Fruit fly (Drosophila melanogaster) whole organism, embryonic: Measurements from ENCODE around the gene Cp36.
A peak's percentile ranks its signal among the peaks of the same experiment; 100 is the strongest.

ENCODE experiments used
- CG10654 ChIP-seq: fragments of 200-800 bp; sonication (Bioruptor generic); optimal IDR thresholded peaks from 2 replicates; lab custom pipeline; 2016; ENCODE audit warnings: missing biosample characterization, missing genetic modification characterization
- CG11504 ChIP-seq: fragments of 200-800 bp; sonication (Bioruptor generic); optimal IDR thresholded peaks from 3 replicates; lab custom pipeline; 2019; ENCODE audit warnings: missing biosample characterization, mild to moderate bottlenecking, missing genetic modification characterization, moderate library complexity
- CG1233 ChIP-seq: fragments of 200-800 bp; sonication (Bioruptor generic); optimal IDR thresholded peaks from 4 replicates; lab custom pipeline; 2018; ENCODE audit warnings: missing biosample characterization, mild to moderate bottlenecking, missing genetic modification characterization
- CG12769 ChIP-seq: fragments of 200-800 bp; sonication (Bioruptor generic); optimal IDR thresholded peaks from 2 replicates; lab custom pipeline; 2019; ENCODE audit warnings: missing biosample characterization, mild to moderate bottlenecking, missing genetic modification characterization, moderate library complexity
- CG14014 ChIP-seq: fragments of 200-800 bp; sonication (Bioruptor generic); IDR thresholded peaks from 2 replicates; pipeline ENCODE4 v1.3.6; 2022; ENCODE audit warnings: missing biosample characterization, missing genetic modification characterization
- CG15514 ChIP-seq: fragments of 200-800 bp; sonication (Bioruptor generic); optimal IDR thresholded peaks from 3 replicates; lab custom pipeline; 2017; ENCODE audit warnings: missing biosample characterization, missing genetic modification characterization, mild to moderate bottlenecking, moderate library complexity, missing genetic modification reagents
- CG1602 ChIP-seq: fragments of 200-800 bp; sonication (Bioruptor generic); optimal IDR thresholded peaks from 3 replicates; lab custom pipeline; 2016; ENCODE audit warnings: missing biosample characterization, missing genetic modification characterization
- CG17361 ChIP-seq: fragments of 200-800 bp; sonication (Bioruptor generic); IDR thresholded peaks from 3 replicates; pipeline ENCODE4 v1.3.6; 2022; ENCODE audit warnings: missing biosample characterization, missing genetic modification characterization
- CG18599 ChIP-seq: fragments of 200-800 bp; sonication (Bioruptor generic); optimal IDR thresholded peaks from 3 replicates; lab custom pipeline; 2017; ENCODE audit warnings: missing biosample characterization, missing genetic modification characterization, mild to moderate bottlenecking, moderate library complexity, missing genetic modification reagents
- CG2678 ChIP-seq: fragments of 200-800 bp; sonication (Bioruptor generic); optimal IDR thresholded peaks from 3 replicates; lab custom pipeline; 2019; ENCODE audit warnings: missing biosample characterization, mild to moderate bottlenecking, missing genetic modification characterization, moderate library complexity
- CG2712 ChIP-seq: fragments of 200-800 bp; optimal IDR thresholded peaks from 3 replicates; lab custom pipeline; 2019; ENCODE audit warnings: missing biosample characterization, mild to moderate bottlenecking, missing genetic modification characterization, moderate library complexity
- CG30403 ChIP-seq: fragments of 200-800 bp; sonication (Bioruptor generic); optimal IDR thresholded peaks from 3 replicates; lab custom pipeline; 2016; ENCODE audit warnings: missing biosample characterization, missing genetic modification characterization
- CG30431 ChIP-seq: fragments of 200-800 bp; sonication (Bioruptor generic); optimal IDR thresholded peaks from 2 replicates; lab custom pipeline; 2017; ENCODE audit warnings: missing biosample characterization, missing genetic modification characterization
- CG3838 ChIP-seq: fragments of 200-800 bp; sonication (Bioruptor generic); optimal IDR thresholded peaks from 3 replicates; lab custom pipeline; 2016; ENCODE audit warnings: missing biosample characterization, missing genetic modification characterization
- CG42726 ChIP-seq: fragments of 200-800 bp; sonication (Bioruptor generic); IDR thresholded peaks from 2 replicates; pipeline ENCODE4 v1.3.6; 2022; ENCODE audit warnings: missing biosample characterization, missing genetic modification characterization; ENCODE audit not compliant: partially characterized antibody
- CG4282 ChIP-seq: fragments of 200-800 bp; sonication (Bioruptor generic); optimal IDR thresholded peaks from 2 replicates; lab custom pipeline; 2016; ENCODE audit warnings: missing biosample characterization, missing genetic modification characterization
- CG4424 ChIP-seq: fragments of 200-800 bp; sonication (Bioruptor generic); optimal IDR thresholded peaks from 3 replicates; lab custom pipeline; 2016; ENCODE audit warnings: missing biosample characterization, missing genetic modification characterization
- CG6813 ChIP-seq: fragments of 200-800 bp; sonication (Bioruptor generic); optimal IDR thresholded peaks from 2 replicates; lab custom pipeline; 2017; ENCODE audit warnings: missing biosample characterization, missing genetic modification characterization, mild to moderate bottlenecking, moderate library complexity, missing genetic modification reagents
- CG9437 ChIP-seq: fragments of 200-800 bp; sonication (Bioruptor generic); optimal IDR thresholded peaks from 2 replicates; lab custom pipeline; 2018; ENCODE audit warnings: missing biosample characterization, mild to moderate bottlenecking, missing genetic modification characterization
- CoRest ChIP-seq: fragments of 200-800 bp; sonication (Bioruptor generic); optimal IDR thresholded peaks from 3 replicates; lab custom pipeline; 2018; ENCODE audit warnings: missing biosample characterization, mild to moderate bottlenecking, missing genetic modification characterization, moderate library complexity
- Dip3 ChIP-seq: fragments of 200-800 bp; sonication (Bioruptor generic); optimal IDR thresholded peaks from 3 replicates; lab custom pipeline; 2016; ENCODE audit warnings: missing biosample characterization, missing genetic modification characterization
- Gsc ChIP-seq: fragments of 200-800 bp; sonication (Bioruptor generic); IDR thresholded peaks from 2 replicates; pipeline ENCODE4 v1.3.6; 2022; ENCODE audit warnings: missing biosample characterization, missing genetic modification characterization
- HmgD ChIP-seq: fragments of 200-800 bp; sonication (Bioruptor generic); optimal IDR thresholded peaks from 3 replicates; lab custom pipeline; 2016; ENCODE audit warnings: missing biosample characterization, missing genetic modification characterization
- Hmx ChIP-seq: fragments of 200-800 bp; sonication (Bioruptor generic); optimal IDR thresholded peaks from 2 replicates; lab custom pipeline; 2016; ENCODE audit warnings: missing biosample characterization, missing genetic modification characterization
- Med ChIP-seq: fragments of 200-800 bp; sonication (Bioruptor generic); peaks from one replicate; lab custom pipeline; 2016; ENCODE audit warnings: missing biosample characterization, missing genetic modification characterization, mild to moderate bottlenecking, inconsistent platforms, moderate library complexity
- Mes4 ChIP-seq: fragments of 200-800 bp; sonication (Bioruptor generic); optimal IDR thresholded peaks from 2 replicates; lab custom pipeline; 2016; ENCODE audit warnings: missing biosample characterization, missing genetic modification characterization
- Myb ChIP-seq: fragments of 200-800 bp; sonication (Bioruptor generic); optimal IDR thresholded peaks from 2 replicates; lab custom pipeline; 2016; ENCODE audit warnings: missing biosample characterization, missing genetic modification characterization
- NfI ChIP-seq: fragments of 200-800 bp; sonication (Bioruptor generic); optimal IDR thresholded peaks from 3 replicates; lab custom pipeline; 2018; ENCODE audit warnings: missing biosample characterization, mild to moderate bottlenecking, missing genetic modification characterization, moderate library complexity
- Usf ChIP-seq: fragments of 200-800 bp; sonication (Bioruptor generic); optimal IDR thresholded peaks from 2 replicates; lab custom pipeline; 2017; ENCODE audit warnings: missing genotype, missing biosample characterization, missing genetic modification characterization
- amos ChIP-seq: fragments of 200-800 bp; sonication (Bioruptor generic); IDR thresholded peaks from 2 replicates; pipeline ENCODE4 v1.3.6; 2022; ENCODE audit warnings: missing biosample characterization, missing genetic modification characterization; ENCODE audit not compliant: partially characterized antibody
- ci ChIP-seq: fragments of 200-800 bp; sonication (Bioruptor generic); IDR thresholded peaks from 3 replicates; pipeline ENCODE4 v1.3.6; 2022; ENCODE audit warnings: missing biosample characterization, missing genetic modification characterization
- cwo ChIP-seq: fragments of 200-800 bp; sonication (Bioruptor generic); optimal IDR thresholded peaks from 3 replicates; lab custom pipeline; 2017; ENCODE audit warnings: missing biosample characterization, missing genetic modification characterization, mild to moderate bottlenecking, moderate library complexity, missing genetic modification reagents
- dan ChIP-seq: fragments of 200-800 bp; sonication (Bioruptor generic); IDR thresholded peaks from 2 replicates; pipeline ENCODE4 v1.3.6; 2022; ENCODE audit warnings: missing biosample characterization, missing genetic modification characterization
- fd102C ChIP-seq: fragments of 200-800 bp; sonication (Bioruptor generic); optimal IDR thresholded peaks from 2 replicates; lab custom pipeline; 2018; ENCODE audit warnings: missing biosample characterization, mild to moderate bottlenecking, missing genetic modification characterization, moderate library complexity
- gsb-n ChIP-seq: fragments of 200-800 bp; sonication (Bioruptor generic); optimal IDR thresholded peaks from 3 replicates; lab custom pipeline; 2018; ENCODE audit warnings: missing biosample characterization, mild to moderate bottlenecking, missing genetic modification characterization
- ind ChIP-seq: fragments of 200-800 bp; sonication (Bioruptor generic); optimal IDR thresholded peaks from 3 replicates; lab custom pipeline; 2016; ENCODE audit warnings: missing biosample characterization, missing genetic modification characterization
- kay ChIP-seq: fragments of 200-800 bp; sonication (Bioruptor generic); optimal IDR thresholded peaks from 2 replicates; lab custom pipeline; 2016; ENCODE audit warnings: missing biosample characterization, missing genetic modification characterization
- kni ChIP-seq: fragments of 200-800 bp; sonication (Bioruptor generic); optimal IDR thresholded peaks from 3 replicates; lab custom pipeline; 2017; ENCODE audit warnings: mild to moderate bottlenecking, missing biosample characterization, missing genetic modification reagents, missing genetic modification characterization
- knrl ChIP-seq: fragments of 200-800 bp; sonication (Bioruptor generic); IDR thresholded peaks from 3 replicates; pipeline ENCODE4 v1.3.6; 2022; ENCODE audit warnings: missing biosample characterization, missing genetic modification characterization; ENCODE audit not compliant: partially characterized antibody
- nerfin-2 ChIP-seq: fragments of 200-800 bp; sonication (Bioruptor generic); IDR thresholded peaks from 2 replicates; pipeline ENCODE4 v1.3.6; 2022; ENCODE audit warnings: missing biosample characterization, missing genetic modification characterization; ENCODE audit not compliant: partially characterized antibody
- nmo ChIP-seq: fragments of 200-800 bp; sonication (Bioruptor generic); optimal IDR thresholded peaks from 2 replicates; lab custom pipeline; 2018; ENCODE audit warnings: missing biosample characterization, mild to moderate bottlenecking, missing genetic modification characterization, moderate library complexity
- peb ChIP-seq: fragments of 200-800 bp; sonication (Bioruptor generic); IDR thresholded peaks from 2 replicates; pipeline ENCODE4 v1.3.6; 2022; ENCODE audit warnings: missing biosample characterization, missing genetic modification characterization
- slou ChIP-seq: fragments of 200-800 bp; sonication (Bioruptor generic); optimal IDR thresholded peaks from 3 replicates; lab custom pipeline; 2016; ENCODE audit warnings: missing biosample characterization, missing genetic modification characterization
- slp2 ChIP-seq: fragments of 200-800 bp; sonication (Bioruptor generic); optimal IDR thresholded peaks from 2 replicates; lab custom pipeline; 2016; ENCODE audit warnings: missing biosample characterization, missing genetic modification characterization
- stwl ChIP-seq: fragments of 200-800 bp; sonication (Bioruptor generic); optimal IDR thresholded peaks from 3 replicates; lab custom pipeline; 2018; ENCODE audit warnings: missing biosample characterization, mild to moderate bottlenecking, missing genetic modification characterization, moderate library complexity
- toy ChIP-seq: fragments of 200-800 bp; sonication (Bioruptor generic); IDR thresholded peaks from 2 replicates; pipeline ENCODE4 v1.3.6; 2022; ENCODE audit warnings: missing biosample characterization, missing genetic modification characterization
- wor ChIP-seq: fragments of 200-800 bp; sonication (Bioruptor generic); IDR thresholded peaks from 2 replicates; pipeline ENCODE4 v1.3.6; 2022; ENCODE audit warnings: missing biosample characterization, missing genetic modification characterization
- zen ChIP-seq: fragments of 200-800 bp; sonication (Bioruptor generic); optimal IDR thresholded peaks from 3 replicates; lab custom pipeline; 2018; ENCODE audit warnings: missing biosample characterization, mild to moderate bottlenecking, missing genetic modification characterization, moderate library complexity
- zfh2 ChIP-seq: fragments of 200-800 bp; sonication (Bioruptor generic); optimal IDR thresholded peaks from 2 replicates; lab custom pipeline; 2016; ENCODE audit warnings: missing biosample characterization, missing genetic modification characterization

Cp36 gene

dm6 chrX:8464378-8465036 is 14.6 kb upstream of the Cp36 start, which contains the start of gene Sptr (continued):
- peak; percentile 66 for TF ChIP-seq kay (GFP tag; lab: Kevin White, UChicago)
- TF ChIP-seq NfI = peak; percentile 84
- TF ChIP-seq CG30431 (GFP tag; lab: Kevin White, UChicago) = peak; percentile 33
- TF ChIP-seq Mes4 (GFP tag; lab: Kevin White, UChicago) = peak; percentile 14
- TF ChIP-seq Usf (GFP tag; lab: Kevin White, UChicago) = peak; percentile 69
- no peak for TF ChIP-seq amos (GFP tag; lab: Robert Waterston, UW)
- peak; percentile 7 for TF ChIP-seq CG4282 (GFP tag; lab: Kevin White, UChicago)
- TF ChIP-seq zfh2 (GFP tag; lab: Kevin White, UChicago) = peak; percentile 84
- peak; percentile 57; the same call in 1 of the 2 replicates for TF ChIP-seq peb (GFP tag; lab: Robert Waterston, UW)
- peak; percentile 29 for TF ChIP-seq gsb-n (tag; lab: Kevin White, UChicago)
- TF ChIP-seq slou (GFP tag; lab: Kevin White, UChicago) = peak; percentile 68
- no peak for TF ChIP-seq stwl (tag; lab: Kevin White, UChicago)
- peak; percentile 86 for TF ChIP-seq ind (GFP tag; lab: Kevin White, UChicago)
- TF ChIP-seq CG6813 (GFP tag; lab: Kevin White, UChicago) = peak; percentile 91
- peak; percentile 85 for TF ChIP-seq CG15514 (GFP tag; lab: Kevin White, UChicago)
- peak; percentile 20 for TF ChIP-seq CG3838 (GFP tag; lab: Kevin White, UChicago)
- peak; percentile 94 for TF ChIP-seq CG2678 (tag; lab: Kevin White, UChicago)
- peak; percentile 58 for TF ChIP-seq Myb (GFP tag; lab: Kevin White, UChicago)
- TF ChIP-seq CG11504 (tag; lab: Kevin White, UChicago) = peak; percentile 91
- TF ChIP-seq ci (GFP tag; lab: Robert Waterston, UW) = peak; percentile 88
- peak; percentile 77 for TF ChIP-seq CG17361 (GFP tag; lab: Robert Waterston, UW)
- TF ChIP-seq wor (GFP tag; lab: Robert Waterston, UW) = peak; percentile 67
- peak; percentile 92 for TF ChIP-seq CG14014 (GFP tag; lab: Robert Waterston, UW)
- peak; percentile 68 for TF ChIP-seq CG9437
- TF ChIP-seq zen = peak; percentile 31
- TF ChIP-seq Hmx (GFP tag; lab: Kevin White, UChicago) = peak; percentile 65
- no peak for TF ChIP-seq knrl (GFP tag; lab: Robert Waterston, UW)
- TF ChIP-seq CG10654 (GFP tag; lab: Kevin White, UChicago) = peak; percentile 78
- no peak for TF ChIP-seq dan (GFP tag; lab: Robert Waterston, UW)
- peak; percentile 79 for TF ChIP-seq Dip3 (GFP tag; lab: Kevin White, UChicago)
- TF ChIP-seq CG1602 (GFP tag; lab: Kevin White, UChicago) = peak; percentile 74
- peak; percentile 80 for TF ChIP-seq CG1233 (GFP tag; lab: Kevin White, UChicago)
- TF ChIP-seq nerfin-2 (GFP tag; lab: Robert Waterston, UW) = no peak
- peak; percentile 90 for TF ChIP-seq CG30403 (GFP tag; lab: Kevin White, UChicago)
- peak; percentile 38 for TF ChIP-seq slp2 (GFP tag; lab: Kevin White, UChicago)
- TF ChIP-seq CG2712 (tag; lab: Kevin White, UChicago) = peak; percentile 80
- no peak for TF ChIP-seq HmgD (GFP tag; lab: Kevin White, UChicago)
- TF ChIP-seq CG4424 (GFP tag; lab: Kevin White, UChicago) = peak; percentile 74
- TF ChIP-seq CG18599 (GFP tag; lab: Kevin White, UChicago) = peak; percentile 96
- peak; percentile 96 for TF ChIP-seq Med (GFP tag; lab: Kevin White, UChicago)
- peak; percentile 73 for TF ChIP-seq toy (GFP tag; lab: Robert Waterston, UW)
- TF ChIP-seq Gsc (GFP tag; lab: Robert Waterston, UW) = no peak
- peak; percentile 89 for TF ChIP-seq CG12769 (tag; lab: Kevin White, UChicago)
- peak; percentile 83 for TF ChIP-seq nmo
- no peak for TF ChIP-seq CG42726 (GFP tag; lab: Robert Waterston, UW)
- no peak for TF ChIP-seq fd102C
- peak; percentile 90 for TF ChIP-seq cwo (GFP tag; lab: Kevin White, UChicago)
- TF ChIP-seq kni (GFP tag; lab: Kevin White, UChicago) = no peak
- TF ChIP-seq CoRest (tag; lab: Kevin White, UChicago) = peak; percentile 90
